Fruit fly (Drosophila melanogaster) whole organism, embryonic: ENCODE measurements around the gene Fdx1.
A peak's percentile ranks its signal among the peaks of the same experiment; 100 is the strongest.

Experiments
- Abd-B ChIP-seq: fragments of 200-800 bp; sonication (Bioruptor generic); optimal IDR thresholded peaks from 2 replicates; lab custom pipeline; 2018; ENCODE audit warnings: missing biosample characterization, mild to moderate bottlenecking, missing genetic modification characterization, moderate library complexity
- Asciz ChIP-seq: fragments of 200-800 bp; sonication (Bioruptor generic); optimal IDR thresholded peaks from 2 replicates; lab custom pipeline; 2017; ENCODE audit warnings: missing biosample characterization, mild to moderate bottlenecking, missing genetic modification characterization, missing genetic modification reagents
- CG10462 ChIP-seq: fragments of 200-800 bp; sonication (Bioruptor generic); optimal IDR thresholded peaks from 2 replicates; lab custom pipeline; 2016; ENCODE audit warnings: missing biosample characterization, missing genetic modification characterization
- CG11696 ChIP-seq: fragments of 200-800 bp; sonication (Bioruptor generic); IDR thresholded peaks from 2 replicates; pipeline ENCODE4 v1.3.6; 2022; ENCODE audit warnings: missing biosample characterization, missing genetic modification characterization
- CG12659 ChIP-seq: fragments of 200-800 bp; sonication (Bioruptor generic); optimal IDR thresholded peaks from 3 replicates; lab custom pipeline; 2017; ENCODE audit warnings: mild to moderate bottlenecking, missing biosample characterization, missing genetic modification reagents, missing genetic modification characterization
- CG14965 ChIP-seq: fragments of 200-800 bp; sonication (Bioruptor generic); optimal IDR thresholded peaks from 2 replicates; lab custom pipeline; 2016; ENCODE audit warnings: missing biosample characterization, missing genetic modification characterization, borderline replicate concordance
- CG17385 ChIP-seq: fragments of 200-800 bp; sonication (Bioruptor generic); optimal IDR thresholded peaks from 3 replicates; lab custom pipeline; 2018; ENCODE audit warnings: missing biosample characterization, mild to moderate bottlenecking, missing genetic modification characterization
- CG2120 ChIP-seq: fragments of 200-800 bp; sonication (Bioruptor generic); optimal IDR thresholded peaks from 3 replicates; lab custom pipeline; 2016; ENCODE audit warnings: missing biosample characterization, missing genetic modification characterization
- CG2889 ChIP-seq: fragments of 200-800 bp; sonication (Bioruptor generic); IDR thresholded peaks from 3 replicates; pipeline ENCODE4 v1.3.6; 2022; ENCODE audit warnings: missing biosample characterization, missing genetic modification characterization
- CG4707 ChIP-seq: fragments of 200-800 bp; sonication (Bioruptor generic); optimal IDR thresholded peaks from 2 replicates; lab custom pipeline; 2018; ENCODE audit warnings: missing biosample characterization, mild to moderate bottlenecking, missing genetic modification characterization, moderate library complexity
- CG6689 ChIP-seq: fragments of 200-800 bp; sonication (Bioruptor generic); IDR thresholded peaks from 2 replicates; pipeline ENCODE4 v1.3.6; 2022; ENCODE audit warnings: missing biosample characterization, missing genetic modification characterization
- CG6765 ChIP-seq: fragments of 200-800 bp; sonication (Bioruptor generic); optimal IDR thresholded peaks from 3 replicates; lab custom pipeline; 2017; ENCODE audit warnings: missing biosample characterization, mild to moderate bottlenecking, missing genetic modification characterization
- CG7372 ChIP-seq: fragments of 200-800 bp; sonication (Bioruptor generic); IDR thresholded peaks from 2 replicates; pipeline ENCODE4 v1.3.6; 2022; ENCODE audit warnings: missing biosample characterization, missing genetic modification characterization
- CG7556 ChIP-seq: fragments of 200-800 bp; sonication (Bioruptor generic); optimal IDR thresholded peaks from 2 replicates; lab custom pipeline; 2017; ENCODE audit warnings: missing biosample characterization, mild to moderate bottlenecking, missing genetic modification characterization
- CG8089 ChIP-seq: fragments of 200-800 bp; sonication (Bioruptor generic); optimal IDR thresholded peaks from 3 replicates; lab custom pipeline; 2016; ENCODE audit warnings: missing biosample characterization, missing genetic modification characterization
- Camta ChIP-seq: fragments of 200-800 bp; sonication (Bioruptor generic); optimal IDR thresholded peaks from 2 replicates; lab custom pipeline; 2016; ENCODE audit warnings: missing biosample characterization, missing genetic modification characterization
- Deaf1 ChIP-seq: fragments of 200-800 bp; optimal IDR thresholded peaks from 3 replicates; lab custom pipeline; 2019; ENCODE audit warnings: missing biosample characterization, mild to moderate bottlenecking, missing genetic modification characterization, moderate library complexity
- Dip3 ChIP-seq: fragments of 200-800 bp; sonication (Bioruptor generic); optimal IDR thresholded peaks from 3 replicates; lab custom pipeline; 2016; ENCODE audit warnings: missing biosample characterization, missing genetic modification characterization
- E2f2 ChIP-seq: fragments of 200-800 bp; sonication (Bioruptor generic); IDR thresholded peaks from 2 replicates; pipeline ENCODE4 v1.3.6; 2022; ENCODE audit warnings: missing biosample characterization, missing genetic modification characterization
- Eip74EF ChIP-seq, 2 experiments: fragments of 200-800 bp in 1 of 2; fragments of >200 bp in 1 of 2; sonication (Bioruptor generic) in 1 of 2; optimal IDR thresholded peaks; 2 replicates each; lab custom pipeline; 2017 to 2019; ENCODE audit warnings: missing biosample characterization in 2 of 2, missing genetic modification characterization in 2 of 2, mild to moderate bottlenecking in 1 of 2, moderate library complexity in 1 of 2
- Ets97D ChIP-seq: fragments of 200-800 bp; sonication (Bioruptor generic); optimal IDR thresholded peaks from 3 replicates; lab custom pipeline; 2016; ENCODE audit warnings: missing biosample characterization, missing genetic modification characterization
- Fer1 ChIP-seq: fragments of 200-800 bp; sonication (Bioruptor generic); optimal IDR thresholded peaks from 2 replicates; lab custom pipeline; 2017; ENCODE audit warnings: missing biosample characterization, mild to moderate bottlenecking, missing genetic modification characterization
- Meics ChIP-seq: fragments of 200-800 bp; sonication (Bioruptor generic); optimal IDR thresholded peaks from 2 replicates; lab custom pipeline; 2017; ENCODE audit warnings: missing biosample characterization, mild to moderate bottlenecking, missing genetic modification characterization
- NC2α ChIP-seq: fragments of 200-800 bp; sonication (Bioruptor generic); optimal IDR thresholded peaks from 2 replicates; lab custom pipeline; 2016; ENCODE audit warnings: missing biosample characterization, missing genetic modification characterization
- PHDP ChIP-seq: fragments of 200-800 bp; sonication (Bioruptor generic); optimal IDR thresholded peaks from 3 replicates; lab custom pipeline; 2018; ENCODE audit warnings: missing biosample characterization, mild to moderate bottlenecking, missing genetic modification characterization, moderate library complexity
- Ravus ChIP-seq: fragments of 200-800 bp; sonication (Bioruptor generic); IDR thresholded peaks from 2 replicates; pipeline ENCODE4 v1.3.6; 2022; ENCODE audit warnings: missing biosample characterization, missing genetic modification characterization
- ac ChIP-seq: fragments of 200-800 bp; sonication (Bioruptor generic); optimal IDR thresholded peaks from 3 replicates; lab custom pipeline; 2017; ENCODE audit warnings: missing biosample characterization, mild to moderate bottlenecking, missing genetic modification characterization
- br ChIP-seq: fragments of >200 bp; optimal IDR thresholded peaks from 2 replicates; lab custom pipeline; 2017
- chif ChIP-seq, 2 experiments: fragments of 200-800 bp; sonication (Bioruptor generic); optimal IDR thresholded peaks; 3 replicates each; lab custom pipeline; 2016; ENCODE audit warnings: missing biosample characterization in 2 of 2, missing genetic modification characterization in 2 of 2
- chn ChIP-seq: fragments of 200-800 bp; sonication (Bioruptor generic); optimal IDR thresholded peaks from 2 replicates; lab custom pipeline; 2016; ENCODE audit warnings: missing biosample characterization, missing genetic modification characterization
- disco-r ChIP-seq: fragments of 200-800 bp; sonication (Bioruptor generic); optimal IDR thresholded peaks from 2 replicates; lab custom pipeline; 2016; ENCODE audit warnings: missing biosample characterization, missing genetic modification characterization
- fd102C ChIP-seq: fragments of 200-800 bp; sonication (Bioruptor generic); optimal IDR thresholded peaks from 2 replicates; lab custom pipeline; 2018; ENCODE audit warnings: missing biosample characterization, mild to moderate bottlenecking, missing genetic modification characterization, moderate library complexity
- grau ChIP-seq: fragments of 200-800 bp; optimal IDR thresholded peaks from 3 replicates; lab custom pipeline; 2019; ENCODE audit warnings: missing biosample characterization, mild to moderate bottlenecking, missing genetic modification characterization, moderate library complexity
- gsb ChIP-seq: fragments of 200-800 bp; sonication (Bioruptor generic); IDR thresholded peaks from 2 replicates; pipeline ENCODE4 v1.3.6; 2022; ENCODE audit warnings: missing biosample characterization, missing genetic modification characterization
- lilli ChIP-seq: fragments of 200-800 bp; sonication (Bioruptor generic); optimal IDR thresholded peaks from 3 replicates; lab custom pipeline; 2016; ENCODE audit warnings: missing biosample characterization, missing genetic modification characterization
- lmd ChIP-seq: fragments of 200-800 bp; sonication (Bioruptor generic); IDR thresholded peaks from 2 replicates; pipeline ENCODE4 v1.3.6; 2022; ENCODE audit warnings: missing biosample characterization, missing genetic modification characterization
- nerfin-1 ChIP-seq: fragments of 200-800 bp; sonication (Bioruptor generic); optimal IDR thresholded peaks from 3 replicates; lab custom pipeline; 2019; ENCODE audit warnings: missing biosample characterization, mild to moderate bottlenecking, missing genetic modification characterization, moderate library complexity
- otp ChIP-seq: fragments of 200-800 bp; sonication (Bioruptor generic); IDR thresholded peaks from 3 replicates; pipeline ENCODE4, ENCODE4 v1.3.6; 2022; ENCODE audit warnings: missing biosample characterization, missing genetic modification characterization
- p53 ChIP-seq: fragments of 200-800 bp; sonication (Bioruptor generic); optimal IDR thresholded peaks from 2 replicates; lab custom pipeline; 2016; ENCODE audit warnings: missing biosample characterization, missing genetic modification characterization
- phol ChIP-seq: fragments of 200-800 bp; sonication (Bioruptor generic); optimal IDR thresholded peaks from 3 replicates; lab custom pipeline; 2018; ENCODE audit warnings: missing biosample characterization, mild to moderate bottlenecking, missing genetic modification characterization, moderate library complexity
- prd ChIP-seq, 3 experiments: fragments of >200 bp in 2 of 3; fragments of 200-800 bp in 1 of 3; sonication (Bioruptor generic) in 1 of 3; optimal IDR thresholded peaks in 2 of 3; IDR thresholded peaks in 1 of 3; 2 replicates in 2 of 3; 3 replicates in 1 of 3; pipeline versions ENCODE4 v1.3.6 to Lab custom; 2017 to 2022; ENCODE audit warnings: missing biosample characterization in 1 of 3, missing genetic modification characterization in 1 of 3
- pum ChIP-seq: fragments of 200-800 bp; sonication (Bioruptor generic); optimal IDR thresholded peaks from 2 replicates; lab custom pipeline; 2016; ENCODE audit warnings: missing biosample characterization, missing genetic modification characterization
- ranshi ChIP-seq: fragments of 200-800 bp; sonication (Bioruptor generic); IDR thresholded peaks from 2 replicates; pipeline ENCODE4 v1.3.6; 2022; ENCODE audit warnings: missing biosample characterization, missing genetic modification characterization
- row ChIP-seq: fragments of 200-800 bp; sonication (Bioruptor generic); IDR thresholded peaks from 3 replicates; pipeline ENCODE4 v1.3.6; 2022; ENCODE audit warnings: missing biosample characterization, missing genetic modification characterization
- salm ChIP-seq: fragments of 200-800 bp; sonication (Bioruptor generic); optimal IDR thresholded peaks from 2 replicates; lab custom pipeline; 2018; ENCODE audit warnings: missing biosample characterization, mild to moderate bottlenecking, missing genetic modification characterization
- slp2 ChIP-seq: fragments of 200-800 bp; sonication (Bioruptor generic); optimal IDR thresholded peaks from 2 replicates; lab custom pipeline; 2016; ENCODE audit warnings: missing biosample characterization, missing genetic modification characterization
- tin ChIP-seq: fragments of 200-800 bp; sonication (Bioruptor generic); optimal IDR thresholded peaks from 3 replicates; lab custom pipeline; 2016; ENCODE audit warnings: missing biosample characterization, missing genetic modification characterization
- trem ChIP-seq: fragments of 200-800 bp; optimal IDR thresholded peaks from 3 replicates; lab custom pipeline; 2019; ENCODE audit warnings: missing biosample characterization, mild to moderate bottlenecking, missing genetic modification characterization, moderate library complexity
- unc-4 ChIP-seq: fragments of 200-800 bp; sonication (Bioruptor generic); IDR thresholded peaks from 2 replicates; pipeline ENCODE4 v1.3.6; 2022; ENCODE audit warnings: missing biosample characterization, missing genetic modification characterization; ENCODE audit not compliant: partially characterized antibody
- zfh1 ChIP-seq: fragments of 200-800 bp; sonication (Bioruptor generic); IDR thresholded peaks from 3 replicates; pipeline ENCODE4 v1.3.6; 2022; ENCODE audit warnings: missing biosample characterization, missing genetic modification characterization

Gene Fdx1

DNA sequence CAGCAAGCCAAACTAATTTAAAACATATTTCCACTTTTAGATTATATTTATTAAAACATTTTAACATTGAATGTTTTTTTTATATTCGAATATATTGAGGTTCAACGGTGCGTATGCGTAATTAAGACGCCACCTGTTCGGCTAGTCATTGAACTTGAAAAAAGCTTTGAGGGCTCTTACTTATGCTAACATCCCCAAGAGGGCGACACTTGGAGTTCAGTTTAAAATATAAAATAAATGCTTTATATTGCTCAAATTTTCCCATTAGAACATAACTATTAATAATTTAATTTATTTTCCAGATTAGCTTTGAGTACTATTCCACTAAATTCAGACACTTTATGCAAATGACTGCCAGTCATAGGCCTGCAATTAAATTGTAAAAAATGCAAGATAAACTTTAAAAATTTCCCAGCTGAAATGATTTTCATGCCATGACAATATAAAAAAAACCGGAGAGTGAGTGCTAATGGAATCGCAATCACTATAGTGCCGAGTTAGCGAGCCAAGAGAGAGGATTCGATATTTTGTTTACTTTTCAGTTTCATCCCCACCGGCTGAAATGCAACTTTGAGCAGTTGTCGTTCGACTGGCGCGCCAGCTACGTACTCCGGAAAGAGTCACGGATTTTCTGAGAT lies 37.2 kb downstream of the Fdx1 start, which contains the start of gene PGRP-LA (continued):
- no peak for TF ChIP-seq Camta (GFP tag; lab: Kevin White, UChicago)
- peak; percentile 28 for TF ChIP-seq CG2120 (GFP tag; lab: Kevin White, UChicago)
- no peak for TF ChIP-seq trem (tag; lab: Kevin White, UChicago)
- no peak for TF ChIP-seq disco-r (GFP tag; lab: Kevin White, UChicago)
- peak; percentile 2 for TF ChIP-seq tin (GFP tag; lab: Kevin White, UChicago)
- TF ChIP-seq E2f2 (GFP tag; lab: Robert Waterston, UW): peak; percentile 54
- peak; percentile 98 for TF ChIP-seq CG7372 (GFP tag; lab: Robert Waterston, UW)
- no peak for TF ChIP-seq Dip3
- no peak for TF ChIP-seq otp (GFP tag; lab: Robert Waterston, UW)
- TF ChIP-seq ac (GFP tag; lab: Kevin White, UChicago): no peak
- no peak for TF ChIP-seq CG6689 (GFP tag; lab: Robert Waterston, UW)
- TF ChIP-seq CG2889 (GFP tag; lab: Robert Waterston, UW): no peak
- no peak for TF ChIP-seq CG8089 (GFP tag; lab: Kevin White, UChicago)
- TF ChIP-seq chn: no peak
- no peak for TF ChIP-seq Ets97D (GFP tag; lab: Kevin White, UChicago)
- no peak for TF ChIP-seq p53 (GFP tag; lab: Kevin White, UChicago)
- TF ChIP-seq unc-4 (GFP tag; lab: Robert Waterston, UW): no peak
- no peak for TF ChIP-seq NC2α (GFP tag; lab: Kevin White, UChicago)
- TF ChIP-seq phol (tag; lab: Kevin White, UChicago): no peak
- TF ChIP-seq CG4707: no peak
- TF ChIP-seq salm (tag; lab: Kevin White, UChicago): no peak
- TF ChIP-seq lilli: peak; percentile 29
- peak; percentile 37; the same call in 1 of the 2 replicates for TF ChIP-seq gsb (GFP tag; lab: Robert Waterston, UW)
- TF ChIP-seq row (GFP tag; lab: Robert Waterston, UW): 0 out of 3 replicates have a peak, but pooled peaks have one; percentile 9
- peak; percentile 56 for TF ChIP-seq Meics (GFP tag; lab: Kevin White, UChicago)
- TF ChIP-seq CG6765 (GFP tag; lab: Kevin White, UChicago): peak; percentile 21
- no peak for TF ChIP-seq Deaf1
- TF ChIP-seq CG11696 (GFP tag; lab: Robert Waterston, UW): no peak
- no peak for TF ChIP-seq Abd-B
- no peak for TF ChIP-seq CG12659
- peak; percentile 29 for TF ChIP-seq Asciz
- peak; percentile 39 for TF ChIP-seq grau (tag; lab: Kevin White, UChicago)
- TF ChIP-seq pum: no peak
- TF ChIP-seq CG14965 (GFP tag; lab: Kevin White, UChicago): peak; percentile 80
- TF ChIP-seq Eip74EF (GFP tag; optimal IDR thresholded peaks at IDR 0.05; lab: Kevin White, UChicago): no peak
- no peak for TF ChIP-seq fd102C
- peak; percentile 63 for TF ChIP-seq PHDP (tag; lab: Kevin White, UChicago)
- no peak for TF ChIP-seq chif (GFP tag; optimal IDR thresholded peaks at IDR 0.05; lab: Kevin White, UChicago)
- TF ChIP-seq prd (optimal IDR thresholded peaks at IDR 0.05; lab: Kevin White, UChicago): no peak
- no peak for TF ChIP-seq prd (GFP tag; IDR thresholded peaks at IDR 0.05; lab: Robert Waterston, UW)
- no peak for TF ChIP-seq slp2
- TF ChIP-seq CG10462 (GFP tag; lab: Kevin White, UChicago): no peak
- TF ChIP-seq CG17385 (GFP tag; lab: Kevin White, UChicago): peak; percentile 22
- no peak for TF ChIP-seq nerfin-1 (tag; lab: Kevin White, UChicago)
- TF ChIP-seq ranshi (GFP tag; lab: Robert Waterston, UW): peak; percentile 15; the same call in 1 of the 2 replicates
- no peak for TF ChIP-seq Ravus
- peak; percentile 34; the same call in 1 of the 3 replicates for TF ChIP-seq zfh1 (GFP tag; lab: Robert Waterston, UW)
- no peak for TF ChIP-seq CG7556 (GFP tag; lab: Kevin White, UChicago)
- no peak for TF ChIP-seq Fer1 (GFP tag; lab: Kevin White, UChicago)
- no peak for TF ChIP-seq br (lab: Kevin White, UChicago)
- peak; percentile 47; the same call in 1 of the 2 replicates for TF ChIP-seq lmd
